Fruit fly (Drosophila melanogaster) whole organism, embryonic: ENCODE data around the gene CG14995.
A peak's percentile ranks its signal among the peaks of the same experiment; 100 is the strongest.

Experiments
- ATbp ChIP-seq: fragments of 200-800 bp; sonication (Bioruptor generic); optimal IDR thresholded peaks from 2 replicates; lab custom pipeline; 2017; ENCODE audit warnings: missing biosample characterization, mild to moderate bottlenecking, missing genetic modification characterization, missing genetic modification reagents
- Antp ChIP-seq: fragments of 200-800 bp; sonication (Bioruptor generic); optimal IDR thresholded peaks from 3 replicates; lab custom pipeline; 2016; ENCODE audit warnings: missing biosample characterization, missing genetic modification characterization
- Atf3 ChIP-seq: fragments of 200-800 bp; sonication (Bioruptor generic); optimal IDR thresholded peaks from 3 replicates; lab custom pipeline; 2016; ENCODE audit warnings: missing biosample characterization, missing genetic modification characterization
- C15 ChIP-seq: fragments of 200-800 bp; sonication (Bioruptor generic); IDR thresholded peaks from 3 replicates; pipeline ENCODE4 v1.3.6; 2022; ENCODE audit warnings: missing biosample characterization, missing genetic modification characterization
- CG10959 ChIP-seq: fragments of 200-800 bp; sonication (Bioruptor generic); IDR thresholded peaks from 2 replicates; pipeline ENCODE4 v1.3.6; 2022; ENCODE audit warnings: missing biosample characterization, missing genetic modification characterization
- CG11456 ChIP-seq: fragments of 200-800 bp; sonication (Bioruptor generic); IDR thresholded peaks from 3 replicates; pipeline ENCODE4 v1.3.6; 2022; ENCODE audit warnings: missing biosample characterization, missing genetic modification characterization
- CG13424 ChIP-seq: fragments of 200-800 bp; sonication (Bioruptor generic); optimal IDR thresholded peaks from 2 replicates; lab custom pipeline; 2019; ENCODE audit warnings: missing biosample characterization, mild to moderate bottlenecking, missing genetic modification characterization, moderate library complexity
- CG13894 ChIP-seq: fragments of 200-800 bp; sonication (Bioruptor generic); optimal IDR thresholded peaks from 3 replicates; lab custom pipeline; 2018; ENCODE audit warnings: missing biosample characterization, mild to moderate bottlenecking, missing genetic modification characterization, moderate library complexity
- CG14014 ChIP-seq: fragments of 200-800 bp; sonication (Bioruptor generic); IDR thresholded peaks from 2 replicates; pipeline ENCODE4 v1.3.6; 2022; ENCODE audit warnings: missing biosample characterization, missing genetic modification characterization
- CG16863 ChIP-seq: fragments of 200-800 bp; sonication (Bioruptor generic); optimal IDR thresholded peaks from 3 replicates; lab custom pipeline; 2016; ENCODE audit warnings: missing biosample characterization, missing genetic modification characterization
- CG17612 ChIP-seq: fragments of 200-800 bp; sonication (Bioruptor generic); IDR thresholded peaks from 2 replicates; pipeline ENCODE4 v1.3.6; 2022; ENCODE audit warnings: missing biosample characterization, missing genetic modification characterization
- CG17802 ChIP-seq: fragments of 200-800 bp; sonication (Bioruptor generic); optimal IDR thresholded peaks from 2 replicates; lab custom pipeline; 2018; ENCODE audit warnings: missing biosample characterization, mild to moderate bottlenecking, missing genetic modification characterization, moderate library complexity
- CG18262 ChIP-seq: fragments of 200-800 bp; optimal IDR thresholded peaks from 3 replicates; lab custom pipeline; 2019; ENCODE audit warnings: missing biosample characterization, mild to moderate bottlenecking, missing genetic modification characterization, moderate library complexity
- CG18476 ChIP-seq: fragments of 200-800 bp; sonication (Bioruptor generic); optimal IDR thresholded peaks from 2 replicates; lab custom pipeline; 2016; ENCODE audit warnings: missing biosample characterization, mild to moderate bottlenecking, missing genetic modification characterization
- CG3847 ChIP-seq: fragments of 200-800 bp; sonication (Bioruptor generic); IDR thresholded peaks from 2 replicates; pipeline ENCODE4 v1.3.6; 2022; ENCODE audit warnings: missing biosample characterization, missing genetic modification characterization
- CG4707 ChIP-seq: fragments of 200-800 bp; sonication (Bioruptor generic); optimal IDR thresholded peaks from 2 replicates; lab custom pipeline; 2018; ENCODE audit warnings: missing biosample characterization, mild to moderate bottlenecking, missing genetic modification characterization, moderate library complexity
- CG6175 ChIP-seq: fragments of 200-800 bp; sonication (Bioruptor generic); IDR thresholded peaks from 3 replicates; pipeline ENCODE4 v1.3.6; 2022; ENCODE audit warnings: missing biosample characterization, missing genetic modification characterization
- CG7372 ChIP-seq: fragments of 200-800 bp; sonication (Bioruptor generic); IDR thresholded peaks from 2 replicates; pipeline ENCODE4 v1.3.6; 2022; ENCODE audit warnings: missing biosample characterization, missing genetic modification characterization
- CG7556 ChIP-seq: fragments of 200-800 bp; sonication (Bioruptor generic); optimal IDR thresholded peaks from 2 replicates; lab custom pipeline; 2017; ENCODE audit warnings: missing biosample characterization, mild to moderate bottlenecking, missing genetic modification characterization
- CG7745 ChIP-seq: fragments of 200-800 bp; sonication (Bioruptor generic); optimal IDR thresholded peaks from 2 replicates; lab custom pipeline; 2018; ENCODE audit warnings: missing biosample characterization, mild to moderate bottlenecking, missing genetic modification characterization, moderate library complexity
- CG7839 ChIP-seq: fragments of 200-800 bp; sonication (Bioruptor generic); optimal IDR thresholded peaks from 3 replicates; lab custom pipeline; 2018; ENCODE audit warnings: missing biosample characterization, mild to moderate bottlenecking, missing genetic modification characterization, moderate library complexity
- CrebB ChIP-seq: fragments of 200-800 bp; sonication (Bioruptor generic); optimal IDR thresholded peaks from 3 replicates; lab custom pipeline; 2018; ENCODE audit warnings: missing biosample characterization, mild to moderate bottlenecking, missing genetic modification characterization
- Deaf1 ChIP-seq: fragments of 200-800 bp; optimal IDR thresholded peaks from 3 replicates; lab custom pipeline; 2019; ENCODE audit warnings: missing biosample characterization, mild to moderate bottlenecking, missing genetic modification characterization, moderate library complexity
- Dp ChIP-seq: fragments of 200-800 bp; sonication (Bioruptor generic); optimal IDR thresholded peaks from 2 replicates; lab custom pipeline; 2018; ENCODE audit warnings: missing biosample characterization, mild to moderate bottlenecking, missing genetic modification characterization, moderate library complexity
- Elba2 ChIP-seq: fragments of 200-800 bp; sonication (Bioruptor generic); optimal IDR thresholded peaks from 3 replicates; lab custom pipeline; 2016; ENCODE audit warnings: missing biosample characterization, missing genetic modification characterization
- Fer2 ChIP-seq: fragments of 200-800 bp; sonication (Bioruptor generic); optimal IDR thresholded peaks from 2 replicates; lab custom pipeline; 2018; ENCODE audit warnings: missing biosample characterization, mild to moderate bottlenecking, missing genetic modification characterization, moderate library complexity
- HLH4C ChIP-seq: fragments of 200-800 bp; sonication (Bioruptor generic); IDR thresholded peaks from 3 replicates; pipeline ENCODE4 v1.3.6; 2022; ENCODE audit warnings: missing biosample characterization, missing genetic modification characterization; ENCODE audit not compliant: partially characterized antibody
- Opbp ChIP-seq: fragments of 200-800 bp; sonication (Bioruptor generic); IDR thresholded peaks from 3 replicates; pipeline ENCODE4 v1.3.6; 2022; ENCODE audit warnings: missing biosample characterization, missing genetic modification characterization; ENCODE audit not compliant: partially characterized antibody
- Ravus ChIP-seq: fragments of 200-800 bp; sonication (Bioruptor generic); IDR thresholded peaks from 2 replicates; pipeline ENCODE4 v1.3.6; 2022; ENCODE audit warnings: missing biosample characterization, missing genetic modification characterization
- Sox102F ChIP-seq: fragments of 200-800 bp; sonication (Bioruptor generic); optimal IDR thresholded peaks from 2 replicates; lab custom pipeline; 2018; ENCODE audit warnings: missing biosample characterization, mild to moderate bottlenecking, missing genetic modification characterization, moderate library complexity
- Xbp1 ChIP-seq: fragments of 200-800 bp; sonication (Bioruptor generic); optimal IDR thresholded peaks from 3 replicates; lab custom pipeline; 2016; ENCODE audit warnings: missing biosample characterization, mild to moderate bottlenecking, missing genetic modification characterization
- Xrp1 ChIP-seq: fragments of 200-800 bp; sonication (Bioruptor generic); IDR thresholded peaks from 2 replicates; pipeline ENCODE4 v1.3.6; 2022; ENCODE audit warnings: missing biosample characterization, missing genetic modification characterization
- ap ChIP-seq: fragments of 200-800 bp; sonication (Bioruptor generic); IDR thresholded peaks from 2 replicates; pipeline ENCODE4 v1.3.6; 2022; ENCODE audit warnings: missing biosample characterization, missing genetic modification characterization
- bowl ChIP-seq: fragments of 200-800 bp; sonication (Bioruptor generic); IDR thresholded peaks from 2 replicates; pipeline ENCODE4 v1.3.6; 2022; ENCODE audit warnings: missing biosample characterization, missing genetic modification characterization
- cato ChIP-seq: fragments of 200-800 bp; sonication (Bioruptor generic); optimal IDR thresholded peaks from 2 replicates; lab custom pipeline; 2016; ENCODE audit warnings: missing biosample characterization, missing genetic modification characterization, borderline replicate concordance
- chm ChIP-seq: fragments of 200-800 bp; sonication (Bioruptor generic); IDR thresholded peaks from 2 replicates; pipeline ENCODE4 v1.3.6; 2022; ENCODE audit warnings: missing biosample characterization, missing genetic modification characterization
- cwo ChIP-seq: fragments of 200-800 bp; sonication (Bioruptor generic); optimal IDR thresholded peaks from 3 replicates; lab custom pipeline; 2017; ENCODE audit warnings: missing biosample characterization, missing genetic modification characterization, mild to moderate bottlenecking, moderate library complexity, missing genetic modification reagents
- exex ChIP-seq: fragments of 200-800 bp; sonication (Bioruptor generic); optimal IDR thresholded peaks from 4 replicates; lab custom pipeline; 2018; ENCODE audit warnings: missing biosample characterization, mild to moderate bottlenecking, missing genetic modification characterization, moderate library complexity
- fu2 ChIP-seq: fragments of 200-800 bp; sonication (Bioruptor generic); optimal IDR thresholded peaks from 2 replicates; lab custom pipeline; 2016; ENCODE audit warnings: missing biosample characterization, missing genetic modification characterization
- hbn ChIP-seq: fragments of 200-800 bp; sonication (Bioruptor generic); IDR thresholded peaks from 2 replicates; pipeline ENCODE4 v1.3.6; 2022; ENCODE audit warnings: missing biosample characterization, missing genetic modification characterization; ENCODE audit not compliant: partially characterized antibody
- jumu ChIP-seq: fragments of 200-800 bp; sonication (Bioruptor generic); optimal IDR thresholded peaks from 3 replicates; lab custom pipeline; 2016; ENCODE audit warnings: missing biosample characterization, missing genetic modification characterization
- kni ChIP-seq: fragments of 200-800 bp; sonication (Bioruptor generic); optimal IDR thresholded peaks from 3 replicates; lab custom pipeline; 2017; ENCODE audit warnings: mild to moderate bottlenecking, missing biosample characterization, missing genetic modification reagents, missing genetic modification characterization
- lmd ChIP-seq: fragments of 200-800 bp; sonication (Bioruptor generic); IDR thresholded peaks from 2 replicates; pipeline ENCODE4 v1.3.6; 2022; ENCODE audit warnings: missing biosample characterization, missing genetic modification characterization
- pita ChIP-seq: fragments of 200-800 bp; sonication (Bioruptor generic); optimal IDR thresholded peaks from 2 replicates; lab custom pipeline; 2017; ENCODE audit warnings: missing biosample characterization, mild to moderate bottlenecking, missing genetic modification characterization
- sd ChIP-seq: fragments of 200-800 bp; sonication (Bioruptor generic); optimal IDR thresholded peaks from 3 replicates; lab custom pipeline; 2018; ENCODE audit warnings: missing biosample characterization, mild to moderate bottlenecking, missing genetic modification characterization, moderate library complexity
- sens ChIP-seq: fragments of 200-800 bp; sonication (Bioruptor generic); peaks from one replicate; lab custom pipeline; 2016; ENCODE audit warnings: missing biosample characterization, missing genetic modification characterization
- sisA ChIP-seq: fragments of 200-800 bp; sonication (Bioruptor generic); IDR thresholded peaks from 2 replicates; pipeline ENCODE4 v1.3.6; 2022; ENCODE audit warnings: missing biosample characterization, missing genetic modification characterization
- slp2 ChIP-seq: fragments of 200-800 bp; sonication (Bioruptor generic); optimal IDR thresholded peaks from 2 replicates; lab custom pipeline; 2016; ENCODE audit warnings: missing biosample characterization, missing genetic modification characterization
- stwl ChIP-seq: fragments of 200-800 bp; sonication (Bioruptor generic); optimal IDR thresholded peaks from 3 replicates; lab custom pipeline; 2018; ENCODE audit warnings: missing biosample characterization, mild to moderate bottlenecking, missing genetic modification characterization, moderate library complexity
- tap ChIP-seq: fragments of 200-800 bp; optimal IDR thresholded peaks from 3 replicates; lab custom pipeline; 2019; ENCODE audit warnings: missing biosample characterization, mild to moderate bottlenecking, missing genetic modification characterization, moderate library complexity
- tna ChIP-seq: fragments of 200-800 bp; sonication (Bioruptor generic); IDR thresholded peaks from 2 replicates; pipeline ENCODE4 v1.3.6; 2022; ENCODE audit warnings: missing biosample characterization, missing genetic modification characterization; ENCODE audit not compliant: partially characterized antibody
- ttk ChIP-seq: fragments of 200-800 bp; sonication (Bioruptor generic); IDR thresholded peaks from 2 replicates; pipeline ENCODE4 v2.1.2; 2022; ENCODE audit warnings: missing biosample characterization, missing genetic modification characterization

CG14995 gene

DNA sequence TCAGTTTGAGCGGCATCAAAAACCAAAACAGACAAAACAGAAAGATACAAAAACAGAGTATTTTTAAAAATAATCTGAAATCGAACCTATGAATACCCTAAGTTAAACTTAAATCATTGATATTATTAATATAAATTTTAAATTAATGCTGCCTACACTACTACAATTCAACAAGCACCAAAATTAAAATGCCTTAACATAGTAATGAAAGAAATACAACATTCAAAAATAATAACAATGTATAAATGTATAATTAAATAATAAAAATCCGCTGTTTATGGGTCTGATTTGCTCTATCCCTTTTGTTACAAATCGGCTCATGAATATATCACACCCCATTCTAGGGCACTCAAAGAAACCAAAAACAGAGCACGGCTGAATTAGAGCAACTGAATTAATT is 54.0 kb downstream of the CG14995 start:
- TF ChIP-seq Deaf1 (no peak), Antp (GFP tag; lab: Kevin White, UChicago) (no peak), kni (GFP tag; lab: Kevin White, UChicago) (no peak), CG7556 (GFP tag; lab: Kevin White, UChicago) (no peak), tap (tag; lab: Kevin White, UChicago) (no peak), Atf3 (GFP tag; lab: Kevin White, UChicago) (no peak), HLH4C (no peak), Dp (GFP tag; lab: Kevin White, UChicago) (no peak), Ravus (GFP tag; lab: Robert Waterston, UW) (no peak), Fer2 (no peak), CG16863 (GFP tag; lab: Kevin White, UChicago) (no peak), CG13894 (tag; lab: Kevin White, UChicago) (no peak), CG17612 (GFP tag; lab: Robert Waterston, UW) (no peak), Xrp1 (GFP tag; lab: Robert Waterston, UW) (peak; percentile 34; the same call in 1 of the 2 replicates), CrebB (tag; lab: Kevin White, UChicago) (no peak), tna (GFP tag; lab: Robert Waterston, UW) (no peak), CG7745 (no peak), CG13424 (tag; lab: Kevin White, UChicago) (peak; percentile 11), CG18262 (tag; lab: Kevin White, UChicago) (peak; percentile 30), Sox102F (GFP tag; lab: Kevin White, UChicago) (peak; percentile 48), pita (GFP tag; lab: Kevin White, UChicago) (no peak), sens (GFP tag; lab: Kevin White, UChicago) (no peak), CG10959 (GFP tag; lab: Robert Waterston, UW) (no peak), slp2 (no peak), sisA (GFP tag; lab: Robert Waterston, UW) (no peak), Elba2 (GFP tag; lab: Kevin White, UChicago) (no peak), fu2 (no peak), ATbp (GFP tag; lab: Kevin White, UChicago) (no peak), CG17802 (tag; lab: Kevin White, UChicago) (no peak), exex (tag; lab: Kevin White, UChicago) (no peak), hbn (GFP tag; lab: Robert Waterston, UW) (no peak), chm (GFP tag; lab: Robert Waterston, UW) (no peak), CG18476 (GFP tag; lab: Kevin White, UChicago) (no peak), CG11456 (GFP tag; lab: Robert Waterston, UW) (no peak), cwo (no peak), C15 (GFP tag; lab: Robert Waterston, UW) (no peak), CG4707 (GFP tag; lab: Kevin White, UChicago) (no peak), jumu (GFP tag; lab: Kevin White, UChicago) (no peak), stwl (no peak), sd (tag; lab: Kevin White, UChicago) (no peak), Xbp1 (peak; percentile 6), CG14014 (no peak), CG6175 (GFP tag; lab: Robert Waterston, UW) (no peak), CG7839 (tag; lab: Kevin White, UChicago) (peak; percentile 12), ttk (GFP tag; lab: Robert Waterston, UW) (no peak), bowl (GFP tag; lab: Robert Waterston, UW) (no peak), ap (GFP tag; lab: Robert Waterston, UW) (no peak), Opbp (GFP tag; lab: Robert Waterston, UW) (no peak), cato (GFP tag; lab: Kevin White, UChicago) (no peak), CG7372 (no peak), CG3847 (no peak), lmd (GFP tag; lab: Robert Waterston, UW) (0 out of 2 replicates have a peak, but pooled peaks have one; percentile 21)
